7 worm cellular contexts compared by ENCODE assay signal in genomic region chrV:5763787-5764186, ce11.
A peak's percentile ranks its signal among the peaks of the same experiment; 100 is the strongest.
TF ChIP-seq lines count a peak whose summit lies in the region.

TSS of gene pgph-3 (minus strand) at chrV:5763846.

TF ChIP-seq in whole organism, L1 larva, 84 proteins besides CTCF, POLR2A, EP300 and RAD21 (continues in another document):
- TF ChIP-seq nhr-47 (tag; optimal IDR thresholded peaks at IDR 0.05; lab: Kevin White, UChicago): no peak
- peak; percentile 40 for TF ChIP-seq rnt-1 (tag; optimal IDR thresholded peaks at IDR 0.05; lab: Kevin White, UChicago)
- no peak for TF ChIP-seq egl-27 (tag; optimal IDR thresholded peaks at IDR 0.05; lab: Kevin White, UChicago)
- TF ChIP-seq ceh-63 (GFP tag; optimal IDR thresholded peaks at IDR 0.05; lab: Kevin White, UChicago): no peak
- TF ChIP-seq ztf-4 (tag; optimal IDR thresholded peaks at IDR 0.05; lab: Kevin White, UChicago): no peak
- no peak for TF ChIP-seq unc-98 (GFP tag; IDR thresholded peaks at IDR 0.05; lab: Robert Waterston, UW)
- no peak for TF ChIP-seq nhr-12 (tag; optimal IDR thresholded peaks at IDR 0.05; lab: Kevin White, UChicago)
- TF ChIP-seq lin-39 (tag; optimal IDR thresholded peaks at IDR 0.05; lab: Kevin White, UChicago): no peak
- no peak for TF ChIP-seq snu-23 (GFP tag; optimal IDR thresholded peaks at IDR 0.05; lab: Kevin White, UChicago)
- no peak for TF ChIP-seq tbx-2 (tag; optimal IDR thresholded peaks at IDR 0.05; lab: Kevin White, UChicago)
- no peak for TF ChIP-seq fkh-10 (GFP tag; optimal IDR thresholded peaks at IDR 0.05; lab: Kevin White, UChicago)
- TF ChIP-seq mdl-1 (tag; optimal IDR thresholded peaks at IDR 0.05; lab: Kevin White, UChicago): no peak
- peak; percentile 65 for TF ChIP-seq elt-2 (tag; optimal IDR thresholded peaks at IDR 0.05; lab: Kevin White, UChicago)
- peak; percentile 51 for TF ChIP-seq nhr-19 (GFP tag; conservative IDR thresholded peaks at IDR 0.05; lab: Robert Waterston, UW)

TF ChIP-seq in whole organism, L2 larva, 48 proteins besides CTCF, POLR2A, EP300 and RAD21 (continues in another document):
- TF ChIP-seq egl-27 (tag; optimal IDR thresholded peaks at IDR 0.05; lab: Kevin White, UChicago) (peak; percentile 73), nhr-6 (tag; optimal IDR thresholded peaks at IDR 0.05; lab: Kevin White, UChicago) (peak; percentile 28), lin-11 (tag; optimal IDR thresholded peaks at IDR 0.05; lab: Kevin White, UChicago) (no peak), dmd-4 (tag; optimal IDR thresholded peaks at IDR 0.05; lab: Kevin White, UChicago) (no peak), gmeb-1 (tag; optimal IDR thresholded peaks at IDR 0.05; lab: Kevin White, UChicago) (peak; percentile 45), F13H6.1 (tag; optimal IDR thresholded peaks at IDR 0.05; lab: Kevin White, UChicago) (peak; percentile 74), nhr-25 (tag; optimal IDR thresholded peaks at IDR 0.05; lab: Kevin White, UChicago) (peak; percentile 84), mdl-1 (tag; optimal IDR thresholded peaks at IDR 0.05; lab: Kevin White, UChicago) (peak; percentile 11 to 17), C34F6.9 (tag; optimal IDR thresholded peaks at IDR 0.05; lab: Kevin White, UChicago) (peak; percentile 15), sma-9 (GFP tag; optimal IDR thresholded peaks at IDR 0.05; lab: Kevin White, UChicago) (peak; percentile 96), sma-9 (tag; optimal IDR thresholded peaks at IDR 0.05; lab: Kevin White, UChicago) (no peak), sem-4 (tag; optimal IDR thresholded peaks at IDR 0.05; lab: Kevin White, UChicago) (peak; percentile 53), blmp-1 (tag; optimal IDR thresholded peaks at IDR 0.05; lab: Kevin White, UChicago; ENCODE audit: insufficient read depth) (peak; percentile 85)

TF ChIP-seq in whole organism, L3 larva, 47 proteins besides CTCF, POLR2A, EP300 and RAD21 (continues in another document):
- TF ChIP-seq mml-1 (tag; optimal IDR thresholded peaks at IDR 0.05; lab: Kevin White, UChicago) (no peak), nhr-43 (tag; optimal IDR thresholded peaks at IDR 0.05; lab: Kevin White, UChicago; ENCODE audit: poor library complexity, severe bottlenecking) (peak; percentile 70), zag-1 (tag; optimal IDR thresholded peaks at IDR 0.05; lab: Kevin White, UChicago) (no peak), nhr-11 (tag; optimal IDR thresholded peaks at IDR 0.05; lab: Kevin White, UChicago) (no peak), nhr-67 (tag; optimal IDR thresholded peaks at IDR 0.05; lab: Kevin White, UChicago) (no peak), egl-5 (tag; optimal IDR thresholded peaks at IDR 0.05; lab: Kevin White, UChicago) (peak; percentile 40), unc-62 (GFP tag; optimal IDR thresholded peaks at IDR 0.05; lab: Kevin White, UChicago) (no peak), jun-1 (tag; optimal IDR thresholded peaks at IDR 0.05; lab: Kevin White, UChicago) (peak; percentile 73), sea-2 (GFP tag; optimal IDR thresholded peaks at IDR 0.05; lab: Kevin White, UChicago) (no peak), ztf-11 (tag; optimal IDR thresholded peaks at IDR 0.05; lab: Kevin White, UChicago) (no peak), egl-27 (tag; optimal IDR thresholded peaks at IDR 0.05; lab: Kevin White, UChicago) (peak; percentile 62), nhr-77 (tag; optimal IDR thresholded peaks at IDR 0.05; lab: Kevin White, UChicago) (no peak), lin-15B (tag; optimal IDR thresholded peaks at IDR 0.05; lab: Kevin White, UChicago) (no peak), fkh-2 (tag; optimal IDR thresholded peaks at IDR 0.05; lab: Kevin White, UChicago) (no peak)

TF ChIP-seq in whole organism, L4 larva, 104 proteins besides CTCF, POLR2A, EP300 and RAD21 (continues in another document):
- no peak for TF ChIP-seq skn-1 (tag; optimal IDR thresholded peaks at IDR 0.05; lab: Kevin White, UChicago)
- TF ChIP-seq lsy-2 (tag; optimal IDR thresholded peaks at IDR 0.05; lab: Kevin White, UChicago): peak in 1 of 2 experiments; percentile 75
- no peak for TF ChIP-seq dpl-1 (GFP tag; optimal IDR thresholded peaks at IDR 0.05; lab: Kevin White, UChicago)
- no peak for TF ChIP-seq Y75B8A.6 (GFP tag; IDR thresholded peaks at IDR 0.05; lab: Robert Waterston, UW)
- no peak for TF ChIP-seq ctbp-1 (GFP tag; IDR thresholded peaks at IDR 0.05; lab: Robert Waterston, UW)
- TF ChIP-seq ceh-32 (tag; optimal IDR thresholded peaks at IDR 0.05; lab: Kevin White, UChicago; ENCODE audit: poor library complexity): no peak
- no peak for TF ChIP-seq ceh-44 (GFP tag; IDR thresholded peaks at IDR 0.05; lab: Robert Waterston, UW)
- no peak for TF ChIP-seq daf-19 (GFP tag; conservative IDR thresholded peaks at IDR 0.05; lab: Robert Waterston, UW)
- TF ChIP-seq ceh-20 (GFP tag; IDR thresholded peaks at IDR 0.05; lab: Robert Waterston, UW): peak; percentile 75
- peak; percentile 10 to 66 for TF ChIP-seq daf-16 (GFP tag; optimal IDR thresholded peaks at IDR 0.05; lab: Kevin White, UChicago)
- peak; percentile 85 for TF ChIP-seq daf-16 (tag; optimal IDR thresholded peaks at IDR 0.05; lab: Kevin White, UChicago)
- TF ChIP-seq T26A8.4 (GFP tag; IDR thresholded peaks at IDR 0.05; lab: Robert Waterston, UW): no peak; the same call in 1 of the 2 replicates
- TF ChIP-seq madf-5 (GFP tag; IDR thresholded peaks at IDR 0.05; lab: Robert Waterston, UW): no peak
- no peak for TF ChIP-seq set-16 (GFP tag; IDR thresholded peaks at IDR 0.05; lab: Robert Waterston, UW)

TF ChIP-seq in whole organism, late embryonic, 69 proteins besides CTCF, POLR2A, EP300 and RAD21:
- TF ChIP-seq nfya-1 (tag; optimal IDR thresholded peaks at IDR 0.05; lab: Kevin White, UChicago): no peak
- no peak for TF ChIP-seq Y22D7AL.16 (tag; optimal IDR thresholded peaks at IDR 0.05; lab: Kevin White, UChicago)
- no peak for TF ChIP-seq pqm-1 (tag; optimal IDR thresholded peaks at IDR 0.05; lab: Kevin White, UChicago)
- peak; percentile 52 for TF ChIP-seq elt-2 (tag; optimal IDR thresholded peaks at IDR 0.05; lab: Kevin White, UChicago)

TF ChIP-seq in whole organism, mixed stage, embryonic, 35 proteins besides CTCF, POLR2A, EP300 and RAD21:
- TF ChIP-seq ces-1 (GFP tag; optimal IDR thresholded peaks at IDR 0.05; lab: Kevin White, UChicago) (no peak), blmp-1 (tag; optimal IDR thresholded peaks at IDR 0.05; lab: Kevin White, UChicago) (peak; percentile 46), unc-120 (tag; optimal IDR thresholded peaks at IDR 0.05; lab: Kevin White, UChicago; ENCODE audit: poor library complexity, severe bottlenecking) (peak; percentile 40)

TF ChIP-seq in whole organism, young adult, 124 proteins besides CTCF, POLR2A, EP300 and RAD21 (continues in another document):
- no peak for TF ChIP-seq dpl-1 (GFP tag; optimal IDR thresholded peaks at IDR 0.05; lab: Kevin White, UChicago)
- TF ChIP-seq lag-1 (GFP tag; IDR thresholded peaks at IDR 0.05; lab: Robert Waterston, UW): no peak
- no peak for TF ChIP-seq C17E4.6 (GFP tag; IDR thresholded peaks at IDR 0.05; lab: Robert Waterston, UW)
- TF ChIP-seq Y53G8AR.9 (GFP tag; conservative IDR thresholded peaks at IDR 0.05; lab: Robert Waterston, UW): no peak
- no peak for TF ChIP-seq ceh-58 (GFP tag; IDR thresholded peaks at IDR 0.05; lab: Robert Waterston, UW)
- TF ChIP-seq F33H1.4 (GFP tag; IDR thresholded peaks at IDR 0.05; lab: Robert Waterston, UW): no peak
- TF ChIP-seq ceh-27 (GFP tag; optimal IDR thresholded peaks at IDR 0.05; lab: Kevin White, UChicago): peak; percentile 38
- no peak for TF ChIP-seq F39B2.1 (GFP tag; IDR thresholded peaks at IDR 0.05; lab: Robert Waterston, UW)
- TF ChIP-seq snpc-1.1 (tag; optimal IDR thresholded peaks at IDR 0.05; lab: Kevin White, UChicago; ENCODE audit: insufficient read depth): no peak
- no peak for TF ChIP-seq Y79H2A.3 (GFP tag; conservative IDR thresholded peaks at IDR 0.05; lab: Robert Waterston, UW)
- no peak for TF ChIP-seq rpc-1 (optimal IDR thresholded peaks at IDR 0.05; lab: Kevin White, UChicago)
- no peak for TF ChIP-seq rpc-1 (tag; optimal IDR thresholded peaks at IDR 0.05; lab: Kevin White, UChicago)
- no peak for TF ChIP-seq ceh-100 (GFP tag; IDR thresholded peaks at IDR 0.05; lab: Robert Waterston, UW)
- no peak for TF ChIP-seq nfya-1 (tag; optimal IDR thresholded peaks at IDR 0.05; lab: Kevin White, UChicago; ENCODE audit: borderline replicate concordance, insufficient read depth)
- no peak for TF ChIP-seq bed-1 (GFP tag; IDR thresholded peaks at IDR 0.05; lab: Robert Waterston, UW)
- no peak for TF ChIP-seq efl-1 (GFP tag; optimal IDR thresholded peaks at IDR 0.05; lab: Kevin White, UChicago)
- no peak for TF ChIP-seq mel-28 (tag; optimal IDR thresholded peaks at IDR 0.05; lab: Kevin White, UChicago; ENCODE audit: borderline replicate concordance)
- no peak for TF ChIP-seq aptf-3 (GFP tag; IDR thresholded peaks at IDR 0.05; lab: Robert Waterston, UW)
- TF ChIP-seq F37B4.10 (GFP tag; IDR thresholded peaks at IDR 0.05; lab: Robert Waterston, UW): no peak
- TF ChIP-seq hlh-26 (GFP tag; conservative IDR thresholded peaks at IDR 0.05; lab: Robert Waterston, UW): no peak
- no peak for TF ChIP-seq unc-62 (GFP tag; optimal IDR thresholded peaks at IDR 0.05; lab: Kevin White, UChicago)
- no peak for TF ChIP-seq ztf-3 (GFP tag; optimal IDR thresholded peaks at IDR 0.05; lab: Kevin White, UChicago)
- TF ChIP-seq ztf-25 (GFP tag; IDR thresholded peaks at IDR 0.05; lab: Robert Waterston, UW): no peak
- TF ChIP-seq T26A5.8 (tag; optimal IDR thresholded peaks at IDR 0.05; lab: Kevin White, UChicago): no peak
- peak; percentile 78 for TF ChIP-seq nhr-80 (tag; optimal IDR thresholded peaks at IDR 0.05; lab: Kevin White, UChicago)
- peak in 1 of 3 experiments; percentile 13 for TF ChIP-seq lin-35 (GFP tag; optimal IDR thresholded peaks at IDR 0.05; lab: Kevin White, UChicago)
- TF ChIP-seq egl-44 (GFP tag; IDR thresholded peaks at IDR 0.05; lab: Robert Waterston, UW): no peak
- TF ChIP-seq ztf-28 (GFP tag; IDR thresholded peaks at IDR 0.05; lab: Robert Waterston, UW): no peak
- TF ChIP-seq atf-7 (tag; optimal IDR thresholded peaks at IDR 0.05; lab: Kevin White, UChicago): peak; percentile 55
- TF ChIP-seq dpff-1 (tag; optimal IDR thresholded peaks at IDR 0.05; lab: Kevin White, UChicago): no peak
- TF ChIP-seq Y56A3A.18 (GFP tag; IDR thresholded peaks at IDR 0.05; lab: Robert Waterston, UW): 0 out of 2 replicates have a peak, but pooled peaks have one; percentile 39
- TF ChIP-seq F57A8.1 (GFP tag; optimal IDR thresholded peaks at IDR 0.05; lab: Kevin White, UChicago): no peak
- no peak; the same call in 1 of the 2 replicates for TF ChIP-seq mcd-1 (GFP tag; IDR thresholded peaks at IDR 0.05; lab: Robert Waterston, UW)
- peak; percentile 68; the same call in 1 of the 2 replicates for TF ChIP-seq hmg-1.2 (GFP tag; IDR thresholded peaks at IDR 0.05; lab: Robert Waterston, UW)
- TF ChIP-seq repo-1 (tag; optimal IDR thresholded peaks at IDR 0.05; lab: Kevin White, UChicago): no peak
- no peak for TF ChIP-seq F57C9.4 (tag; optimal IDR thresholded peaks at IDR 0.05; lab: Kevin White, UChicago)
- TF ChIP-seq somi-1 (GFP tag; optimal IDR thresholded peaks at IDR 0.05; lab: Kevin White, UChicago): peak; percentile 40
